Fruit fly (Drosophila melanogaster) whole organism, pupa: ENCODE data around the gene CG5934.

ENCODE experiments used
- CG12605 ChIP-seq: fragments of 200-800 bp; sonication (Bioruptor generic); IDR thresholded peaks from 2 replicates; pipeline ENCODE4 v1.3.6; 2022; ENCODE audit warnings: missing biosample characterization, missing genetic modification characterization
- CG13204 ChIP-seq: fragments of 200-800 bp; sonication (Bioruptor generic); optimal IDR thresholded peaks from 2 replicates; lab custom pipeline; 2018; ENCODE audit warnings: missing biosample characterization, mild to moderate bottlenecking, missing genetic modification characterization, moderate library complexity
- CG15710 ChIP-seq: fragments of 200-800 bp; sonication (Bioruptor generic); optimal IDR thresholded peaks from 2 replicates; lab custom pipeline; 2018; ENCODE audit warnings: missing biosample characterization, mild to moderate bottlenecking, missing genetic modification characterization, moderate library complexity
- CG17806 ChIP-seq: fragments of 200-800 bp; sonication (Bioruptor generic); optimal IDR thresholded peaks from 2 replicates; lab custom pipeline; 2018; ENCODE audit warnings: missing biosample characterization, mild to moderate bottlenecking, missing genetic modification characterization, moderate library complexity
- CG34367 ChIP-seq: fragments of 200-800 bp; sonication (Bioruptor generic); optimal IDR thresholded peaks from 2 replicates; lab custom pipeline; 2018; ENCODE audit warnings: missing biosample characterization, mild to moderate bottlenecking, missing genetic modification characterization
- CG4496 ChIP-seq: fragments of 200-800 bp; sonication (Bioruptor generic); IDR thresholded peaks from 3 replicates; pipeline ENCODE4 v1.3.6; 2022; ENCODE audit warnings: missing biosample characterization, missing genetic modification characterization
- CG9948 ChIP-seq: fragments of 200-800 bp; sonication (Bioruptor generic); optimal IDR thresholded peaks from 2 replicates; lab custom pipeline; 2018; ENCODE audit warnings: missing biosample characterization, mild to moderate bottlenecking, missing genetic modification characterization, moderate library complexity
- D1 ChIP-seq: fragments of 200-800 bp; sonication (Bioruptor generic); optimal IDR thresholded peaks from 2 replicates; lab custom pipeline; 2018; ENCODE audit warnings: missing biosample characterization, mild to moderate bottlenecking, missing genetic modification characterization, moderate library complexity
- EcR ChIP-seq: fragments of 200-800 bp; sonication (Bioruptor generic); optimal IDR thresholded peaks from 3 replicates; lab custom pipeline; 2019; ENCODE audit warnings: missing biosample characterization, missing genetic modification characterization, mild to moderate bottlenecking, moderate library complexity, missing genetic modification reagents
- Pif1A ChIP-seq: fragments of 200-800 bp; sonication (Bioruptor generic); optimal IDR thresholded peaks from 3 replicates; lab custom pipeline; 2016; ENCODE audit warnings: missing biosample characterization, missing genetic modification characterization
- gl ChIP-seq: fragments of 200-800 bp; sonication (Bioruptor generic); optimal IDR thresholded peaks from 2 replicates; lab custom pipeline; 2018; ENCODE audit warnings: missing biosample characterization, mild to moderate bottlenecking, missing genetic modification characterization
- rn ChIP-seq: fragments of 200-800 bp; sonication (Bioruptor generic); IDR thresholded peaks from 2 replicates; pipeline ENCODE4 v1.3.6; 2022; ENCODE audit warnings: missing biosample characterization, missing genetic modification characterization

- peak; percentile 82 for TF ChIP-seq CG13204 (GFP tag; lab: Kevin White, UChicago)
- TF ChIP-seq CG17806 = no peak
- TF ChIP-seq EcR (GFP tag; lab: Kevin White, UChicago) = peak; percentile 54
- no peak for TF ChIP-seq rn (GFP tag; lab: Robert Waterston, UW)
- no peak for TF ChIP-seq D1 (tag; lab: Kevin White, UChicago)
- no peak for TF ChIP-seq CG4496 (GFP tag; lab: Robert Waterston, UW)
- TF ChIP-seq CG12605 (GFP tag; lab: Robert Waterston, UW) = no peak
- TF ChIP-seq CG15710 = no peak
- peak; percentile 26 for TF ChIP-seq gl (tag; lab: Kevin White, UChicago)
- TF ChIP-seq CG34367 (tag; lab: Kevin White, UChicago) = no peak
- TF ChIP-seq CG9948 (tag; lab: Kevin White, UChicago) = no peak
- TF ChIP-seq Pif1A = no peak
These were observed 28.6 kb upstream of the CG5934 start, which contains the start of gene CG18766 for dm6 chr3R:27244742-27245400.
